Worm (Caenorhabditis elegans): ENCODE results near the gene M195.2.

ce11 chrII:8386897-8387296 is 26.3 kb downstream of the M195.2 start:
- no peak for TF ChIP-seq dao-5 (tag; optimal IDR thresholded peaks at IDR 0.05)
- no peak for TF ChIP-seq W03F9.2 (tag; optimal IDR thresholded peaks at IDR 0.05)
- TF ChIP-seq him-1 (tag; optimal IDR thresholded peaks at IDR 0.05): no peak
